Worm (Caenorhabditis elegans): ENCODE data around the gene W02F12.8.

Gene W02F12.8

ce11 chrV:6665751-6666150 is 28.8 kb downstream of the W02F12.8 start, which contains the start of gene pmp-5:
pmp-5 (minus strand) TSS chrV:6665813.
- TF ChIP-seq sdz-12 (GFP tag; optimal IDR thresholded peaks at IDR 0.05), result no peak
- TF ChIP-seq arid-1 (GFP tag; conservative IDR thresholded peaks at IDR 0.05), result no peak
- no peak for TF ChIP-seq R02D3.7 (tag; optimal IDR thresholded peaks at IDR 0.05)
- no peak for TF ChIP-seq nhr-25 (tag; optimal IDR thresholded peaks at IDR 0.05; ENCODE audit: borderline replicate concordance, insufficient read depth)
- TF ChIP-seq ceh-32 (tag; optimal IDR thresholded peaks at IDR 0.05; ENCODE audit: poor library complexity), result no peak
- no peak for TF ChIP-seq spr-3 (GFP tag; optimal IDR thresholded peaks at IDR 0.05)
- TF ChIP-seq hif-1 (tag; optimal IDR thresholded peaks at IDR 0.05), result peak in 1 of 2 experiments; percentile 58
- no peak for TF ChIP-seq madf-5 (GFP tag; IDR thresholded peaks at IDR 0.05)
- no peak for TF ChIP-seq nhr-11 (tag; optimal IDR thresholded peaks at IDR 0.05)
- no peak for TF ChIP-seq lim-7 (GFP tag; IDR thresholded peaks at IDR 0.05)
- TF ChIP-seq snpc-1.2 (GFP tag; IDR thresholded peaks at IDR 0.05), result no peak
- TF ChIP-seq unc-130 (GFP tag; optimal IDR thresholded peaks at IDR 0.05), result no peak
- peak; percentile 91 for TF ChIP-seq dmd-6 (GFP tag; IDR thresholded peaks at IDR 0.05)
- TF ChIP-seq zag-1 (tag; optimal IDR thresholded peaks at IDR 0.05), result no peak
- no peak for TF ChIP-seq dmd-9 (GFP tag; IDR thresholded peaks at IDR 0.05)
- TF ChIP-seq nhr-41 (GFP tag; IDR thresholded peaks at IDR 0.05), result no peak
- TF ChIP-seq spr-1 (tag; optimal IDR thresholded peaks at IDR 0.05), result no peak
- no peak for TF ChIP-seq lir-3 (tag; optimal IDR thresholded peaks at IDR 0.05)
- no peak for TF ChIP-seq ZK337.2 (GFP tag; IDR thresholded peaks at IDR 0.05)
- no peak for TF ChIP-seq duxl-1 (tag; optimal IDR thresholded peaks at IDR 0.05; ENCODE audit: poor library complexity)
- no peak for TF ChIP-seq cey-2 (tag; optimal IDR thresholded peaks at IDR 0.05; ENCODE audit: borderline replicate concordance, insufficient read depth)
- TF ChIP-seq Y48G9A.11 (GFP tag; IDR thresholded peaks at IDR 0.05), result no peak
- no peak for TF ChIP-seq F26F4.8 (GFP tag; conservative IDR thresholded peaks at IDR 0.05)
- TF ChIP-seq zfp-3 (GFP tag; conservative IDR thresholded peaks at IDR 0.05), result no peak
- no peak for TF ChIP-seq ama-1 (optimal IDR thresholded peaks at IDR 0.05)
- TF ChIP-seq ces-1 (GFP tag; optimal IDR thresholded peaks at IDR 0.05), result no peak
- TF ChIP-seq hlh-11 (tag; optimal IDR thresholded peaks at IDR 0.05), result peak; percentile 69
- TF ChIP-seq nhr-48 (tag; optimal IDR thresholded peaks at IDR 0.05), result peak; percentile 45
- no peak for TF ChIP-seq lin-13 (GFP tag; optimal IDR thresholded peaks at IDR 0.05)
- no peak for TF ChIP-seq lin-38 (GFP tag; IDR thresholded peaks at IDR 0.05)
- no peak for TF ChIP-seq fos-1 (tag; optimal IDR thresholded peaks at IDR 0.05)
- no peak for TF ChIP-seq F10B5.3 (tag; optimal IDR thresholded peaks at IDR 0.05)
- TF ChIP-seq lin-15B (tag; optimal IDR thresholded peaks at IDR 0.05), result no peak
- TF ChIP-seq Y5F2A.4 (GFP tag; optimal IDR thresholded peaks at IDR 0.05), result no peak
- TF ChIP-seq set-16 (GFP tag; IDR thresholded peaks at IDR 0.05), result no peak
- peak; percentile 67 for TF ChIP-seq dve-1 (tag; optimal IDR thresholded peaks at IDR 0.05; ENCODE audit: insufficient read depth)
- no peak for TF ChIP-seq ceh-62 (tag; optimal IDR thresholded peaks at IDR 0.05)
- TF ChIP-seq gei-8 (GFP tag; optimal IDR thresholded peaks at IDR 0.05), result no peak
- no peak for TF ChIP-seq skn-1 (tag; optimal IDR thresholded peaks at IDR 0.05)
- no peak for TF ChIP-seq T26A8.4 (GFP tag; IDR thresholded peaks at IDR 0.05)
- no peak for TF ChIP-seq daf-16 (GFP tag; optimal IDR thresholded peaks at IDR 0.05)
- peak; percentile 82 for TF ChIP-seq daf-16 (tag; optimal IDR thresholded peaks at IDR 0.05)
- TF ChIP-seq F37D6.2 (tag; optimal IDR thresholded peaks at IDR 0.05), result no peak
- no peak for TF ChIP-seq lin-39 (tag; optimal IDR thresholded peaks at IDR 0.05)
- no peak for TF ChIP-seq nhr-76 (tag; optimal IDR thresholded peaks at IDR 0.05)
- peak; percentile 60; the same call in 1 of the 2 replicates for TF ChIP-seq saeg-2 (GFP tag; IDR thresholded peaks at IDR 0.05)
- TF ChIP-seq unc-62 (GFP tag; optimal IDR thresholded peaks at IDR 0.05 in 1 of 2), result peak in 1 of 2 experiments; percentile 88
- TF ChIP-seq unc-62 (tag; optimal IDR thresholded peaks at IDR 0.05), result no peak
- TF ChIP-seq rbr-2 (tag; optimal IDR thresholded peaks at IDR 0.05), result no peak
- no peak for TF ChIP-seq attf-4 (tag; optimal IDR thresholded peaks at IDR 0.05)
- no peak for TF ChIP-seq unc-39 (tag; optimal IDR thresholded peaks at IDR 0.05)
- TF ChIP-seq nhr-77 (tag; optimal IDR thresholded peaks at IDR 0.05), result peak; percentile 17
